Fruit fly (Drosophila melanogaster): Measurements from ENCODE around the gene CG3557.

The CG3557 gene

DNA sequence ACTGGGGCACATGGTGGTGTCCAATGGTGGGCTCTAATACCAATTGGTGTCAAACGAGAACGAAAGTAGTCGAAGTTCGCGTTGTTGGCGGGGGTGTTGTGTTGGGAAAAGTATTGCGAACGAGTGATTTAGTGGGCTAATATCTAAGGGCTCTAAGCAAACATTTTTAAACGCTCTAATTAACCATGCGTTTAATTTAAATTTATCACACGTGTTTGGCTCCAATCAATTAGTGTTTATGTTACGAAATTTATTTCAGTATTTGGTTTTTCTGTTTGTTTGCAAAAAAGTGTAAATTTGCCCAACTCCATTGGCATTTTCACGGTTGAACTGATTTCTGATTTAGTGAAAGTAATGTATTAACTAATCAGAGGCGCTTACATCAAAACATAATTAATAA lies 34.3 kb upstream of the CG3557 start, which contains the start of gene CG34447:
Gene CG34447 (minus strand): TSS at position 101 of the 400 bp plus-strand sequence.
- TF ChIP-seq fru (optimal IDR thresholded peaks at IDR 0.05) (no peak), CG2889 (GFP tag; IDR thresholded peaks at IDR 0.05) (no peak), Blimp-1 (GFP tag; optimal IDR thresholded peaks at IDR 0.05) (peak; percentile 8), dpn (GFP tag; optimal IDR thresholded peaks at IDR 0.05) (no peak), Drgx (GFP tag; IDR thresholded peaks at IDR 0.05) (no peak), Antp (GFP tag; optimal IDR thresholded peaks at IDR 0.05) (no peak)

DNA sequence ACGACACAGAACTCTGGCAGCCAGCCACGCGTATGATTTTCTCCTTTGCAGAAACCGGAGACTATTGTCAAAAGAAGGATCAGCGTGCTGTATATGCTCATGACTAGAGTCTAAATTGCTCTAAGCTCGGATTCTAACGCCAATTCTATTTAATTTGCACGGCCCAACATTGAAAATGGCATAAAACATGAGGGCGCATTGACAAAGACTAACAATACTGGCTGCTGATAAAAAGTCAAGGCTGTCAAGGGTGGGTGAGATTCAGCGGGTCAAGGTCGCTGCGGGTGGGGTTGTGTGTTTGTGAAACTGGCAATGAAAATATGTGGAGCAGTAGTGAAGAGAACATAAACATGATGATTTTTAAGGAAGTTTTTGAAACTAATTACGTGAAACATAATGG lies 32.3 kb upstream of the CG3557 start, which contains the start of gene CG34448:
Gene CG34448 (minus strand): TSS at position 101 of the 400 bp plus-strand sequence.
- no peak for TF ChIP-seq nau (GFP tag; optimal IDR thresholded peaks at IDR 0.05)
- TF ChIP-seq sob (GFP tag; IDR thresholded peaks at IDR 0.05): no peak
- no peak for TF ChIP-seq vfl (GFP tag; optimal IDR thresholded peaks at IDR 0.05)
- TF ChIP-seq odd (GFP tag; optimal IDR thresholded peaks at IDR 0.05): no peak
- no peak for TF ChIP-seq CG2202 (tag; optimal IDR thresholded peaks at IDR 0.05)
- TF ChIP-seq peb (GFP tag; IDR thresholded peaks at IDR 0.05): no peak
- TF ChIP-seq CG11085 (GFP tag; IDR thresholded peaks at IDR 0.05): no peak
- TF ChIP-seq CG13123 (GFP tag; optimal IDR thresholded peaks at IDR 0.05): no peak
- TF ChIP-seq caup (GFP tag; optimal IDR thresholded peaks at IDR 0.05; ENCODE audit: severe bottlenecking): no peak
- TF ChIP-seq CG31441 (GFP tag; IDR thresholded peaks at IDR 0.05): no peak
- TF ChIP-seq CG32532 (GFP tag; IDR thresholded peaks at IDR 0.05): no peak
- no peak for TF ChIP-seq CG8944 (GFP tag; optimal IDR thresholded peaks at IDR 0.05)
- no peak for TF ChIP-seq Myb (GFP tag; optimal IDR thresholded peaks at IDR 0.05)
- no peak for TF ChIP-seq Aef1 (GFP tag; IDR thresholded peaks at IDR 0.05)
- no peak for TF ChIP-seq ash1 (GFP tag; optimal IDR thresholded peaks at IDR 0.05)
- TF ChIP-seq CG2116 (GFP tag; optimal IDR thresholded peaks at IDR 0.05): no peak
- no peak for TF ChIP-seq salm (tag; optimal IDR thresholded peaks at IDR 0.05)
- TF ChIP-seq aop (GFP tag; IDR thresholded peaks at IDR 0.05): no peak
- no peak for TF ChIP-seq CrebB (tag; optimal IDR thresholded peaks at IDR 0.05)

- no peak for TF ChIP-seq Hand (GFP tag; optimal IDR thresholded peaks at IDR 0.05)
These were observed 31.0 kb upstream of the CG3557 start, which contains the start of gene CG31948 for dm6 chr2L:2416620-2417019. Gene CG31948, minus strand, starts transcription at chr2L:2416720.

- 0 out of 4 replicates have a peak, but pooled peaks have one; percentile 25 for TF ChIP-seq chinmo (GFP tag; IDR thresholded peaks at IDR 0.05; ENCODE audit: partially characterized antibody)
- peak; percentile 53 for TF ChIP-seq Jarid2 (GFP tag; optimal IDR thresholded peaks at IDR 0.05)
- TF ChIP-seq ci (GFP tag; IDR thresholded peaks at IDR 0.05): 0 out of 3 replicates have a peak, but pooled peaks have one; percentile 12
- TF ChIP-seq CG12769 (tag; optimal IDR thresholded peaks at IDR 0.05): peak; percentile 6
- no peak for TF ChIP-seq Xbp1 (GFP tag; optimal IDR thresholded peaks at IDR 0.05)
- TF ChIP-seq sd (tag; optimal IDR thresholded peaks at IDR 0.05): peak; percentile 15
- TF ChIP-seq sr (GFP tag; IDR thresholded peaks at IDR 0.05): 0 out of 3 replicates have a peak, but pooled peaks have one; percentile 11
- peak; percentile 68 for TF ChIP-seq Med (GFP tag)
- peak; percentile 53 for TF ChIP-seq CG11247 (GFP tag; IDR thresholded peaks at IDR 0.05)
- no peak for TF ChIP-seq CG2875 (GFP tag; optimal IDR thresholded peaks at IDR 0.05)
- no peak for TF ChIP-seq kah (GFP tag; optimal IDR thresholded peaks at IDR 0.05)
- 0 out of 2 replicates have a peak, but pooled peaks have one; percentile 16 for TF ChIP-seq unc-4 (GFP tag; IDR thresholded peaks at IDR 0.05; ENCODE audit: partially characterized antibody)
- TF ChIP-seq CG9727 (GFP tag; optimal IDR thresholded peaks at IDR 0.05): no peak
- TF ChIP-seq Deaf1 (tag; optimal IDR thresholded peaks at IDR 0.05): peak; percentile 86
- TF ChIP-seq CG13287 (GFP tag; IDR thresholded peaks at IDR 0.05; ENCODE audit: partially characterized antibody): peak; percentile 10; the same call in 1 of the 2 replicates
- TF ChIP-seq CG15073 (GFP tag; optimal IDR thresholded peaks at IDR 0.05): no peak
- TF ChIP-seq lov (optimal IDR thresholded peaks at IDR 0.05): no peak
- 0 out of 3 replicates have a peak, but pooled peaks have one; percentile 12 for TF ChIP-seq lov (GFP tag; IDR thresholded peaks at IDR 0.05)
- TF ChIP-seq knrl (GFP tag; IDR thresholded peaks at IDR 0.05; ENCODE audit: partially characterized antibody): 0 out of 3 replicates have a peak, but pooled peaks have one; percentile 14
These were observed 29.5 kb upstream of the CG3557 start, which contains the start of gene CG18641 for dm6 chr2L:2415109-2415508. Gene CG18641, minus strand, starts transcription at chr2L:2415322.

Data from whole organism, embryonic.